Worm (Caenorhabditis elegans): ENCODE results near the gene marc-5.

Gene marc-5

ce11 chrII:12380888-12381287, 1.6 kb upstream of the marc-5 start:
- TF ChIP-seq nhr-237 (tag; optimal IDR thresholded peaks at IDR 0.05) (no peak), ztf-1 (GFP tag; conservative IDR thresholded peaks at IDR 0.05) (no peak), ztf-11 (tag; optimal IDR thresholded peaks at IDR 0.05) (no peak), nhr-23 (tag; optimal IDR thresholded peaks at IDR 0.05) (no peak), elt-1 (tag; optimal IDR thresholded peaks at IDR 0.05) (no peak), gmeb-1 (tag; optimal IDR thresholded peaks at IDR 0.05) (no peak), ztf-4 (tag; optimal IDR thresholded peaks at IDR 0.05) (no peak), alr-1 (tag; optimal IDR thresholded peaks at IDR 0.05) (no peak), nhr-6 (tag; optimal IDR thresholded peaks at IDR 0.05) (no peak), mab-5 (tag; optimal IDR thresholded peaks at IDR 0.05) (no peak), ZK546.5 (tag; optimal IDR thresholded peaks at IDR 0.05) (no peak)

ce11 chrII:12378793-12379192, 537 bp downstream of the marc-5 start:
- peak; percentile 59 for TF ChIP-seq nhr-129 (tag; optimal IDR thresholded peaks at IDR 0.05)
- TF ChIP-seq mdl-1 (tag; optimal IDR thresholded peaks at IDR 0.05), result no peak

DNA sequence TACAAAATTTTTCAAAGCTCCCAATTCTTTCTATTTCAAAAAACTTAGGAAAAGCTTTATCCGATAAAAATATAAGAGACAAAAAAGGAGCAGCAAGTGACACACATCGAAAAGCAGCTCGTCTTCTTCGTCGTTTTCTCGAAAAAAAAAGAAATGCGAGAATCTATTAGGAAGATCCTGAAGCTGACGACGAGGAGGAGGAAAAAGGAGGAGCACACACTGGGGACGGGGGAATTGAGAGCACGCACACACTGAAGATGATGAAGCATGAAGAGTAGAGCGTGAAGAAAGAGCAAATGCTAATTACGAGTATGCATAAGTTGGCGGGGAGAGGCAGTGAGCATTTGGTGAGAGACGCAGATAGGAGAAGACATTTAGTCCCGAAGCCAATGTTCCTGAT, 5.4 kb downstream of the marc-5 start:
- TF ChIP-seq zag-1 (tag; optimal IDR thresholded peaks at IDR 0.05), result peak; percentile 50
- TF ChIP-seq nhr-129 (tag; optimal IDR thresholded peaks at IDR 0.05), result peak; percentile 32
- peak; percentile 25 for TF ChIP-seq unc-55 (GFP tag; optimal IDR thresholded peaks at IDR 0.05)
- TF ChIP-seq nhr-77 (tag; optimal IDR thresholded peaks at IDR 0.05), result no peak
- no peak for TF ChIP-seq nhr-6 (tag; optimal IDR thresholded peaks at IDR 0.05)
- TF ChIP-seq mdl-1 (tag; optimal IDR thresholded peaks at IDR 0.05), result no peak
- no peak for TF ChIP-seq ama-1 (optimal IDR thresholded peaks at IDR 0.05)
- TF ChIP-seq unc-39 (tag; optimal IDR thresholded peaks at IDR 0.05), result no peak

ce11 chrII:12369202-12369601, 10.1 kb downstream of the marc-5 start:
- no peak for TF ChIP-seq nhr-10 (tag; optimal IDR thresholded peaks at IDR 0.05)
- TF ChIP-seq elt-1 (tag; optimal IDR thresholded peaks at IDR 0.05), result no peak
- TF ChIP-seq mdl-1 (tag; optimal IDR thresholded peaks at IDR 0.05), result no peak
- no peak for TF ChIP-seq lin-13 (GFP tag; optimal IDR thresholded peaks at IDR 0.05)
- no peak for TF ChIP-seq snpc-4 (tag; optimal IDR thresholded peaks at IDR 0.05)
- TF ChIP-seq nhr-11 (tag; optimal IDR thresholded peaks at IDR 0.05), result no peak
- no peak for TF ChIP-seq aly-2 (tag; optimal IDR thresholded peaks at IDR 0.05)
- no peak for TF ChIP-seq nhr-21 (tag; optimal IDR thresholded peaks at IDR 0.05)
- TF ChIP-seq unc-62 (GFP tag; optimal IDR thresholded peaks at IDR 0.05), result no peak
- TF ChIP-seq ceh-16 (tag; optimal IDR thresholded peaks at IDR 0.05), result no peak
- TF ChIP-seq ztf-1 (GFP tag; conservative IDR thresholded peaks at IDR 0.05), result no peak
- no peak for TF ChIP-seq ama-1 (optimal IDR thresholded peaks at IDR 0.05)

DNA sequence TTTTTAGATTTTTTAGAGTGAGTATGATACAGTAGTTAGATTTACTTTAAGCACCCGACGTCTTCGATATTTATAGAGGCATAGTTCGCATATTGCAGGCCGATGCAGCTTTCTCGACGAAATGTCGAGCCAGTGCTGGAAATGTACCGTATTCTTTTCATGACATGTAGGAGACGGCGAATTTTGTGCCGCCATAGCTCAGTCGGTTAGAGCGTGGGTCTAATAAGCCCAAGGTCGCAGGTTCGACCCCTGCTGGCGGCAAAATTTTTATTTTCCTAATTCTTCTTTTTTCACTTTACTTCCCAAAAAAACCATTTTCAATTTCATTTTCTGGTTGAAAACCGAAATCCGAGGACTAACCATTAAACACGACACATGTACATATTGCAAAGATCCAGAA, 17.1 kb downstream of the marc-5 start:
- TF ChIP-seq alr-1 (tag; optimal IDR thresholded peaks at IDR 0.05) (no peak), nhr-21 (tag; optimal IDR thresholded peaks at IDR 0.05) (no peak), crh-2 (tag; optimal IDR thresholded peaks at IDR 0.05) (no peak), ceh-16 (tag; optimal IDR thresholded peaks at IDR 0.05) (no peak), nhr-6 (tag; optimal IDR thresholded peaks at IDR 0.05) (no peak), nhr-237 (tag; optimal IDR thresholded peaks at IDR 0.05) (no peak), lin-13 (GFP tag; optimal IDR thresholded peaks at IDR 0.05) (no peak), nhr-129 (tag; optimal IDR thresholded peaks at IDR 0.05) (no peak)

- no peak for TF ChIP-seq Y55F3AM.14 (GFP tag; optimal IDR thresholded peaks at IDR 0.05)
- TF ChIP-seq ZK546.5 (tag; optimal IDR thresholded peaks at IDR 0.05), result no peak
- no peak for TF ChIP-seq nhr-12 (tag; optimal IDR thresholded peaks at IDR 0.05)
- TF ChIP-seq elt-3 (tag; optimal IDR thresholded peaks at IDR 0.05), result no peak
- TF ChIP-seq crh-2 (tag; optimal IDR thresholded peaks at IDR 0.05), result peak; percentile 60
- no peak for TF ChIP-seq nhr-6 (tag; optimal IDR thresholded peaks at IDR 0.05)
- peak; percentile 33 for TF ChIP-seq C34F6.9 (tag; optimal IDR thresholded peaks at IDR 0.05)
- TF ChIP-seq nhr-11 (tag; optimal IDR thresholded peaks at IDR 0.05), result no peak
- peak; percentile 34 for TF ChIP-seq nhr-129 (tag; optimal IDR thresholded peaks at IDR 0.05)
Measured at ce11 chrII:12353816-12354215, 25.5 kb downstream of the marc-5 start.

DNA sequence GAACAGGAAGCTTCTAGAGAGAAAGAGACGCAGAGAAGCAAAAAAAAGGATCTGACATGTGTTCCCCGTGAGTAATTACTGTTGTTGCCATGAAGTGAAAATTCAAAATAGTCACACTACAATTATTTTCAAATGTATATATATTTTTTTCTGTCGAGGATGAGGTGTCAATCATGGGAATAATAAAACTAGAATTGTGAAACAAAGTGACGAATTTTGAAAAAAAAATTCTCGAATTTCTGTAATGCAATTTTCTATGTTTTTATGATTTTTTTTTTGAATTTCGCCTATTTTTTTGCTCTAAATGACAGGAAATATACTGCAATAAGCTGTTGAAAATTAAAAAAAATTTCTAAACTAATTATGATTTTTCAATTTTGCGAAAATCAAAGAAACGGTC, 26.2 kb downstream of the marc-5 start:
- TF ChIP-seq zag-1 (tag; optimal IDR thresholded peaks at IDR 0.05) (no peak), nhr-25 (tag; optimal IDR thresholded peaks at IDR 0.05) (no peak), skn-1 (tag; optimal IDR thresholded peaks at IDR 0.05) (no peak), gmeb-1 (tag; optimal IDR thresholded peaks at IDR 0.05) (no peak), crh-2 (tag; optimal IDR thresholded peaks at IDR 0.05) (no peak)
